Fruit fly (Drosophila melanogaster) whole organism, wandering third instar larva: ENCODE measurements around the gene CG14990.

ENCODE experiments used
- Abd-B ChIP-seq: fragments of >200 bp; optimal IDR thresholded peaks from 2 replicates; lab custom pipeline; 2017; ENCODE audit warnings: missing biosample characterization, missing genetic modification characterization
- CG32264 ChIP-seq: fragments of 200-800 bp; sonication (Bioruptor generic); optimal IDR thresholded peaks from 2 replicates; lab custom pipeline; 2016; ENCODE audit warnings: missing biosample characterization, missing genetic modification characterization
- CG9705 ChIP-seq: fragments of 200-800 bp; sonication (Bioruptor generic); optimal IDR thresholded peaks from 2 replicates; lab custom pipeline; 2018; ENCODE audit warnings: missing biosample characterization, mild to moderate bottlenecking, missing genetic modification characterization
- CrebA ChIP-seq: fragments of 200-800 bp; sonication (Bioruptor generic); optimal IDR thresholded peaks from 2 replicates; lab custom pipeline; 2016; ENCODE audit warnings: missing biosample characterization, mild to moderate bottlenecking, missing genetic modification characterization, borderline replicate concordance
- Dfd ChIP-seq: fragments of >200 bp; optimal IDR thresholded peaks from 2 replicates; lab custom pipeline; 2017; ENCODE audit warnings: missing biosample characterization, missing genetic modification characterization
- Dif ChIP-seq: fragments of 200-275, 200-300 bp; sonication (Bioruptor generic); optimal IDR thresholded peaks from 2 replicates; lab custom pipeline; 2018; ENCODE audit warnings: missing biosample characterization, missing genetic modification characterization; ENCODE audit not compliant: partially characterized antibody
- HLH106 ChIP-seq: fragments of 200-800 bp; optimal IDR thresholded peaks from 3 replicates; lab custom pipeline; 2019; ENCODE audit warnings: missing biosample characterization, mild to moderate bottlenecking, missing genetic modification characterization, moderate library complexity
- Hnf4 ChIP-seq: fragments of 200-800 bp; sonication (Bioruptor generic); optimal IDR thresholded peaks from 2 replicates; lab custom pipeline; 2016; ENCODE audit warnings: missing biosample characterization, mild to moderate bottlenecking, missing genetic modification characterization
- Hr78 ChIP-seq: fragments of >200 bp; optimal IDR thresholded peaks from 2 replicates; lab custom pipeline; 2017; ENCODE audit warnings: missing biosample characterization, missing genetic modification characterization
- Hr83 ChIP-seq: fragments of 200-300 bp; sonication (Bioruptor generic); optimal IDR thresholded peaks from 2 replicates; lab custom pipeline; 2016; ENCODE audit warnings: missing biosample characterization, mild to moderate bottlenecking, missing genetic modification characterization, moderate library complexity; ENCODE audit not compliant: poor library complexity, severe bottlenecking
- Jra ChIP-seq: sonication (Bioruptor generic); optimal IDR thresholded peaks from 2 replicates; lab custom pipeline; 2016; ENCODE audit warnings: missing biosample characterization, missing genetic modification characterization
- Mio ChIP-seq: sonication (Bioruptor generic); optimal IDR thresholded peaks from 2 replicates; lab custom pipeline; 2016; ENCODE audit warnings: missing biosample characterization, missing genetic modification characterization
- Myc ChIP-seq: fragments of >200 bp; optimal IDR thresholded peaks from 2 replicates; lab custom pipeline; 2017
- N ChIP-seq: fragments of >200 bp; optimal IDR thresholded peaks from 2 replicates; lab custom pipeline; 2018; ENCODE audit warnings: missing biosample characterization, missing external identifiers, missing genetic modification characterization
- OdsH ChIP-seq: fragments of 200-800 bp; sonication (Bioruptor generic); optimal IDR thresholded peaks from 2 replicates; lab custom pipeline; 2016; ENCODE audit warnings: missing biosample characterization, mild to moderate bottlenecking, missing genetic modification characterization
- Rel ChIP-seq, 2 experiments: fragments of 200-800 bp; sonication (Bioruptor generic) in 1 of 2; optimal IDR thresholded peaks; 2 replicates in 1 of 2; 3 replicates in 1 of 2; lab custom pipeline; 2016 to 2019; ENCODE audit warnings: mild to moderate bottlenecking in 2 of 2, missing biosample characterization in 2 of 2, missing genetic modification characterization in 2 of 2, moderate library complexity in 1 of 2
- Sp1 ChIP-seq: fragments of 200-800 bp; sonication (Bioruptor generic); optimal IDR thresholded peaks from 3 replicates; lab custom pipeline; 2019; ENCODE audit warnings: missing biosample characterization, mild to moderate bottlenecking, missing genetic modification characterization, moderate library complexity
- Vsx2 ChIP-seq: fragments of 200-300, 225-300 bp; sonication (Bioruptor generic); optimal IDR thresholded peaks from 2 replicates; lab custom pipeline; 2018; ENCODE audit warnings: missing biosample characterization, missing genetic modification characterization; ENCODE audit not compliant: partially characterized antibody
- br ChIP-seq: fragments of 200-800 bp; sonication (Bioruptor generic); optimal IDR thresholded peaks from 2 replicates; lab custom pipeline; 2016; ENCODE audit warnings: missing biosample characterization, missing genetic modification characterization
- brk ChIP-seq: fragments of 200-800 bp; sonication (Bioruptor generic); optimal IDR thresholded peaks from 2 replicates; lab custom pipeline; 2016; ENCODE audit warnings: missing biosample characterization, mild to moderate bottlenecking, missing genetic modification characterization
- dl ChIP-seq, 2 experiments: fragments of 175-275, 200-275 bp in 1 of 2; fragments of 200-275 bp in 1 of 2; sonication (Bioruptor generic); optimal IDR thresholded peaks; lab custom pipeline; 2018; ENCODE audit warnings: mild to moderate bottlenecking in 2 of 2, missing biosample characterization in 2 of 2, missing genetic modification characterization in 2 of 2, moderate library complexity in 2 of 2; ENCODE audit not compliant: partially characterized antibody in 2 of 2, insufficient read depth in 1 of 2
- ey ChIP-seq: fragments of 200-800 bp; sonication (Bioruptor generic); optimal IDR thresholded peaks from 2 replicates; lab custom pipeline; 2016; ENCODE audit warnings: missing biosample characterization, missing genetic modification characterization
- fru ChIP-seq: fragments of 200-800 bp; sonication (Bioruptor generic); optimal IDR thresholded peaks from 3 replicates; lab custom pipeline; 2016; ENCODE audit warnings: missing biosample characterization, mild to moderate bottlenecking, missing genetic modification characterization
- h ChIP-seq: fragments of 200-800 bp; sonication (Bioruptor generic); optimal IDR thresholded peaks from 3 replicates; lab custom pipeline; 2016; ENCODE audit warnings: missing biosample characterization, mild to moderate bottlenecking, missing genetic modification characterization
- jim ChIP-seq: fragments of 175-275, 200-325 bp; sonication (Bioruptor generic); optimal IDR thresholded peaks from 2 replicates; lab custom pipeline; 2016; ENCODE audit warnings: missing biosample characterization, mild to moderate bottlenecking, missing genetic modification characterization
- lola ChIP-seq: fragments of >200 bp; optimal IDR thresholded peaks from 2 replicates; lab custom pipeline; 2017; ENCODE audit warnings: missing biosample characterization, missing genetic modification characterization
- pan ChIP-seq: fragments of >200 bp; optimal IDR thresholded peaks from 2 replicates; lab custom pipeline; 2017
- psq ChIP-seq: fragments of 200-800 bp; sonication (Bioruptor generic); optimal IDR thresholded peaks from 3 replicates; lab custom pipeline; 2017; ENCODE audit warnings: missing biosample characterization, mild to moderate bottlenecking, missing genetic modification characterization, moderate library complexity
- rgr ChIP-seq: fragments of 200-800 bp; sonication (Bioruptor generic); optimal IDR thresholded peaks from 3 replicates; lab custom pipeline; 2016; ENCODE audit warnings: missing biosample characterization, mild to moderate bottlenecking, missing genetic modification characterization
- sage ChIP-seq: fragments of 200-800 bp; sonication (Bioruptor generic); optimal IDR thresholded peaks from 2 replicates; lab custom pipeline; 2016; ENCODE audit warnings: missing biosample characterization, mild to moderate bottlenecking, missing genetic modification characterization
- sv ChIP-seq: fragments of 200-800 bp; sonication (Bioruptor generic); optimal IDR thresholded peaks from 3 replicates; lab custom pipeline; 2016; ENCODE audit warnings: missing biosample characterization, missing genetic modification characterization
- usp ChIP-seq: fragments of >200 bp; optimal IDR thresholded peaks from 2 replicates; lab custom pipeline; 2017; ENCODE audit warnings: missing biosample characterization, missing genetic modification characterization
- woc ChIP-seq: sonication (Bioruptor generic); optimal IDR thresholded peaks from 2 replicates; lab custom pipeline; 2016; ENCODE audit warnings: missing biosample characterization, mild to moderate bottlenecking, missing genetic modification characterization

CG14990 gene

dm6 chr3L:4133724-4134678, 41.0 kb downstream of the CG14990 start, which contains the start of gene ens:
Gene ens, minus strand, starts transcription at chr3L:4134550.
- TF ChIP-seq Dfd (no peak), psq (peak; percentile 88), Vsx2 (GFP tag; lab: Kevin White, UChicago) (no peak), Dif (GFP tag; lab: Kevin White, UChicago) (peak; percentile 33)

dm6 chr3L:4135857-4136256, 42.9 kb downstream of the CG14990 start, which contains the start of gene RfC4:
Gene RfC4, minus strand, starts transcription at chr3L:4136038.
- TF ChIP-seq Rel (GFP tag; optimal IDR thresholded peaks at IDR 0.05; lab: Kevin White, UChicago) (no peak), Rel (tag; optimal IDR thresholded peaks at IDR 0.05; lab: Kevin White, UChicago) (no peak), Dif (GFP tag; lab: Kevin White, UChicago) (no peak), Hr78 (GFP tag; lab: Kevin White, UChicago) (no peak), sv (GFP tag; lab: Kevin White, UChicago) (no peak), h (GFP tag; lab: Kevin White, UChicago) (no peak), jim (no peak), rgr (no peak), woc (GFP tag; lab: Kevin White, UChicago) (no peak), Hnf4 (GFP tag; lab: Kevin White, UChicago) (no peak), dl (GFP tag; optimal IDR thresholded peaks at IDR 0.05; lab: Kevin White, UChicago; ENCODE audit: insufficient read depth in 1 of 2, partially characterized antibody in 2 of 2) (no peak), CrebA (no peak), Myc (no peak), ey (no peak)

dm6 chr3L:4138804-4139521, 46.0 kb downstream of the CG14990 start, which contains the start of the genes Rop and Ras64B:
Gene Rop, minus strand, starts transcription at chr3L:4138996.
Gene Ras64B, plus strand, starts transcription at chr3L:4139076.
- TF ChIP-seq HLH106 (tag; lab: Kevin White, UChicago) (peak; percentile 9), h (GFP tag; lab: Kevin White, UChicago) (peak; percentile 33), ey (no peak), sage (GFP tag; lab: Kevin White, UChicago) (no peak), pan (lab: Kevin White, UChicago) (no peak), lola (GFP tag; lab: Kevin White, UChicago) (no peak), N (GFP tag; lab: Kevin White, UChicago) (no peak), jim (no peak), psq (peak; percentile 10), woc (GFP tag; lab: Kevin White, UChicago) (no peak), fru (GFP tag; lab: Kevin White, UChicago) (no peak), Mio (GFP tag; lab: Kevin White, UChicago) (no peak), Rel (GFP tag; optimal IDR thresholded peaks at IDR 0.05; lab: Kevin White, UChicago) (no peak), Rel (tag; optimal IDR thresholded peaks at IDR 0.05; lab: Kevin White, UChicago) (peak; percentile 77), Jra (peak; percentile 20), usp (GFP tag; lab: Kevin White, UChicago) (no peak), Hr78 (GFP tag; lab: Kevin White, UChicago) (no peak), CG9705 (GFP tag; lab: Kevin White, UChicago) (no peak), OdsH (GFP tag; lab: Kevin White, UChicago) (peak; percentile 28), br (no peak), Hr83 (peak; percentile 31), Sp1 (GFP tag; lab: Kevin White, UChicago) (peak; percentile 46), CG32264 (GFP tag; lab: Kevin White, UChicago) (no peak), brk (GFP tag; lab: Kevin White, UChicago) (no peak), Myc (no peak), Dfd (no peak), Abd-B (GFP tag; lab: Kevin White, UChicago) (no peak)
- TF ChIP-seq, all 38 proteins: peak for 8
